Worm (Caenorhabditis elegans): ENCODE data around the gene cyk-4.

- no peak for TF ChIP-seq tab-1 (GFP tag; IDR thresholded peaks at IDR 0.05)
- TF ChIP-seq klf-2 (GFP tag; conservative IDR thresholded peaks at IDR 0.05), result no peak
- TF ChIP-seq flt-1 (GFP tag; IDR thresholded peaks at IDR 0.05), result no peak
- no peak for TF ChIP-seq ztf-29 (GFP tag; IDR thresholded peaks at IDR 0.05)
- TF ChIP-seq cog-1 (tag; optimal IDR thresholded peaks at IDR 0.05), result no peak
- TF ChIP-seq T22C8.4 (GFP tag; IDR thresholded peaks at IDR 0.05), result no peak
Observed at ce11 chrIII:13721944-13722343, 49.1 kb downstream of the cyk-4 start.

Measured in whole organism, midembryonic.